Fruit fly (Drosophila melanogaster): ENCODE results near the gene CG4017.

Gene CG4017

DNA sequence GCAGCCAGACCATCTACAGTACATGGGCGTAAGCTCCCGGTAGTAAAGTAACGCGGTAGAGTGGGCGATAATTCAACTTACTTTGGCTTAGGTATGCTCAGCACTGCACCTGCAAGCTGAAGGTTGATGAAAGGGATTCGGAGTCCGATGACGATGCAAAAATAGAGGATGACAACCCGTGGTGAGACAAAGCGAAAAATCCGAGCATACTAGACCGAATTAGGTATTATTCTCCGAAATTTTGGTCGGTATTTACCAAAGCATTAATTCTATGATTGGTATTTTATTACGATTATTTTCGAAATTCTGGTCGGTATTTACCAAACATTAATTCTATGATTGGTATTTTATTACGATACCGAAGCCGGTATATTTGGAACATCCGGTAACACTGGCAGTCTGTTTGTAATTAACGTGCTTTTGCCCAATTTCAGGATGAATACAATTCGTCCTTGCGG is 23.7 kb downstream of the CG4017 start, which contains the start of gene CG4036:
TSS of gene CG4036 (plus strand) at position 348 of the 458 bp plus-strand sequence.
- TF ChIP-seq Hnf4 (GFP tag; optimal IDR thresholded peaks at IDR 0.05), result peak; percentile 18
- TF ChIP-seq Hr83 (GFP tag; optimal IDR thresholded peaks at IDR 0.05; ENCODE audit: poor library complexity, severe bottlenecking), result no peak
- TF ChIP-seq Hr78 (GFP tag; optimal IDR thresholded peaks at IDR 0.05), result no peak
- peak; percentile 46 for TF ChIP-seq Myc (optimal IDR thresholded peaks at IDR 0.05)
- no peak for TF ChIP-seq Rel (GFP tag; optimal IDR thresholded peaks at IDR 0.05)
- TF ChIP-seq Rel (tag; optimal IDR thresholded peaks at IDR 0.05), result peak; percentile 29

DNA sequence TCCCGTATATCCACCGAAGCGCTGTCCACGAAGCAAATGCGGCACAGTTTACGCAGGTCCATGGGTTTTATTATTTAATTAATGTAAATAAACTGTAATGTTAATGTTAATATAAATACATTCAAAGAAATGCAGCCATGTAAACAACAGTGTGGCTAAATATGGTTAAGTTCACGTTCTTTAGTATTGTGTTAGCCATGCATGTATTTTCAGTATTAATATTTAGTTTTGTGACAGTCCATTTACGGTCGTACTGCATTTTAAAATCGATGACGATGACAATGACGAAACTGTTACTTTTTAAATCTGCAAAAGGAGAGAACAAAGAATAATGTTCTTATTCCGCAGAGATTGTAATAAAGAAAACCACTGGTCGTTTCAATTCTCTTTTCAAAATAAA is 26.1 kb downstream of the CG4017 start, which contains the start of gene CG13123:
TSS of gene CG13123 (minus strand) at position 163 of the 400 bp plus-strand sequence.
- TF ChIP-seq OdsH (GFP tag; optimal IDR thresholded peaks at IDR 0.05), result no peak
- peak; percentile 58 for TF ChIP-seq brk (GFP tag; optimal IDR thresholded peaks at IDR 0.05)
